Worm (Caenorhabditis elegans) whole organism, L3 larva: ENCODE data around the gene C10B5.3.
A peak's percentile ranks its signal among the peaks of the same experiment; 100 is the strongest.

Experiments
- R02D3.7 ChIP-seq: fragments of 150-350 bp; optimal IDR thresholded peaks from 2 replicates; lab custom pipeline; 2014; ENCODE audit warnings: missing biosample characterization, missing genetic modification characterization
- ZK546.5 ChIP-seq: sonication (generic microtip); optimal IDR thresholded peaks from 2 replicates; lab custom pipeline; 2017; ENCODE audit warnings: missing biosample characterization, missing genetic modification characterization
- aly-2 ChIP-seq: fragments of 150-350 bp; optimal IDR thresholded peaks from 2 replicates; lab custom pipeline; 2014; ENCODE audit warnings: missing biosample characterization, missing genetic modification characterization
- ama-1 ChIP-seq: fragments of 150-350 bp; optimal IDR thresholded peaks from 2 replicates; lab custom pipeline; 2018
- ceh-16 ChIP-seq: sonication (generic microtip); optimal IDR thresholded peaks from 2 replicates; lab custom pipeline; 2017; ENCODE audit warnings: missing biosample characterization, missing genetic modification characterization
- ceh-28 ChIP-seq: fragments of 150-350 bp; optimal IDR thresholded peaks from 2 replicates; lab custom pipeline; 2014; ENCODE audit warnings: missing biosample characterization, missing genetic modification reagents, missing genetic modification characterization
- ceh-9 ChIP-seq: sonication (generic microtip); optimal IDR thresholded peaks from 2 replicates; lab custom pipeline; 2018; ENCODE audit warnings: missing biosample characterization, missing genetic modification characterization
- egl-27 ChIP-seq: sonication (generic microtip); optimal IDR thresholded peaks from 4 replicates; lab custom pipeline; 2017; ENCODE audit warnings: missing biosample characterization, missing genetic modification reagents, missing genetic modification characterization
- egl-5 ChIP-seq: fragments of 150-350 bp; optimal IDR thresholded peaks from 2 replicates; lab custom pipeline; 2017; ENCODE audit warnings: missing biosample characterization, missing genetic modification reagents, missing genetic modification characterization, inconsistent platforms
- elt-1 ChIP-seq: fragments of 150-350 bp; optimal IDR thresholded peaks from 2 replicates; lab custom pipeline; 2014; ENCODE audit warnings: missing biosample characterization, missing genetic modification characterization
- elt-2 ChIP-seq: sonication (generic microtip); optimal IDR thresholded peaks from 2 replicates; lab custom pipeline; 2016; ENCODE audit warnings: missing genetic modification reagents, mild to moderate bottlenecking, missing genetic modification characterization, missing compliant biosample characterization
- elt-3 ChIP-seq, 3 experiments: fragments of 150-350 bp in 1 of 3; sonication (generic microtip) in 2 of 3; optimal IDR thresholded peaks; 2 replicates in 2 of 3; 4 replicates in 1 of 3; lab custom pipeline; 2014 to 2017; ENCODE audit warnings: missing biosample characterization in 3 of 3, missing genetic modification characterization in 3 of 3
- eor-1 ChIP-seq, 2 experiments: fragments of 150-350 bp; optimal IDR thresholded peaks; 2 replicates each; lab custom pipeline; 2014 to 2018; ENCODE audit warnings: missing biosample characterization in 2 of 2, missing genetic modification characterization in 2 of 2
- fkh-10 ChIP-seq: sonication (generic microtip); optimal IDR thresholded peaks from 2 replicates; lab custom pipeline; 2017; ENCODE audit warnings: missing biosample characterization, missing genetic modification reagents, missing genetic modification characterization
- fkh-2 ChIP-seq: fragments of 150-350 bp; optimal IDR thresholded peaks from 2 replicates; lab custom pipeline; 2014; ENCODE audit warnings: missing biosample characterization, missing genetic modification reagents, missing genetic modification characterization
- fos-1 ChIP-seq: fragments of 150-350 bp; optimal IDR thresholded peaks from 2 replicates; lab custom pipeline; 2014; ENCODE audit warnings: missing biosample characterization, missing genetic modification characterization
- hmg-11 ChIP-seq: sonication (generic microtip); optimal IDR thresholded peaks from 2 replicates; lab custom pipeline; 2016; ENCODE audit warnings: missing genetic modification characterization, missing compliant biosample characterization
- lin-15B ChIP-seq: fragments of 150-350 bp; optimal IDR thresholded peaks from 2 replicates; lab custom pipeline; 2014; ENCODE audit warnings: missing biosample characterization, missing genetic modification characterization
- lin-39 ChIP-seq: fragments of 150-350 bp; optimal IDR thresholded peaks from 2 replicates; lab custom pipeline; 2018; ENCODE audit warnings: missing biosample characterization, missing genetic modification reagents, missing genetic modification characterization
- lsy-12 ChIP-seq: sonication (generic microtip); optimal IDR thresholded peaks from 2 replicates; lab custom pipeline; 2016; ENCODE audit warnings: mild to moderate bottlenecking, missing genetic modification characterization, missing compliant biosample characterization
- mml-1 ChIP-seq: fragments of 150-350 bp; sonication (generic microtip); optimal IDR thresholded peaks from 3 replicates; lab custom pipeline; 2014; ENCODE audit warnings: missing biosample characterization, missing genetic modification characterization
- nfya-1 ChIP-seq: sonication (generic microtip); optimal IDR thresholded peaks from 2 replicates; lab custom pipeline; 2017; ENCODE audit warnings: missing genetic modification characterization, mild to moderate bottlenecking, missing compliant biosample characterization, antibody characterized with exemption, moderate library complexity; ENCODE audit not compliant: insufficient read depth
- nhr-11 ChIP-seq: fragments of 150-350 bp; optimal IDR thresholded peaks from 2 replicates; lab custom pipeline; 2014; ENCODE audit warnings: missing biosample characterization, missing genetic modification characterization
- nhr-12 ChIP-seq: fragments of 150-350 bp; optimal IDR thresholded peaks from 2 replicates; lab custom pipeline; 2014; ENCODE audit warnings: missing biosample characterization, missing genetic modification characterization
- nhr-23 ChIP-seq: fragments of 150-350 bp; optimal IDR thresholded peaks from 2 replicates; lab custom pipeline; 2014; ENCODE audit warnings: missing biosample characterization, missing genetic modification reagents, missing genetic modification characterization
- nhr-237 ChIP-seq: fragments of 150-350 bp; optimal IDR thresholded peaks from 2 replicates; lab custom pipeline; 2014; ENCODE audit warnings: missing biosample characterization, missing genetic modification characterization
- nhr-25 ChIP-seq: sonication (generic microtip); optimal IDR thresholded peaks from 2 replicates; lab custom pipeline; 2017; ENCODE audit warnings: missing biosample characterization, missing genetic modification characterization
- nhr-28 ChIP-seq: fragments of 150-350 bp; optimal IDR thresholded peaks from 2 replicates; lab custom pipeline; 2014; ENCODE audit warnings: missing biosample characterization, missing genetic modification characterization
- nhr-43 ChIP-seq: sonication (generic microtip); optimal IDR thresholded peaks from 2 replicates; lab custom pipeline; 2016; ENCODE audit warnings: mild to moderate bottlenecking, missing genetic modification characterization, missing compliant biosample characterization; ENCODE audit not compliant: poor library complexity, severe bottlenecking
- nhr-67 ChIP-seq: fragments of 150-350 bp; optimal IDR thresholded peaks from 2 replicates; lab custom pipeline; 2014; ENCODE audit warnings: missing biosample characterization, missing genetic modification characterization
- nhr-76 ChIP-seq: fragments of 150-350 bp; sonication (generic microtip); optimal IDR thresholded peaks from 5 replicates; lab custom pipeline; 2014; ENCODE audit warnings: missing biosample characterization, missing genetic modification characterization
- nhr-77 ChIP-seq: fragments of 150-350 bp; optimal IDR thresholded peaks from 2 replicates; lab custom pipeline; 2014; ENCODE audit warnings: missing biosample characterization, missing genetic modification characterization
- pha-4 ChIP-seq: fragments of 150-350 bp; optimal IDR thresholded peaks from 2 replicates; lab custom pipeline; 2014; ENCODE audit warnings: missing biosample characterization, missing genetic modification reagents, missing genetic modification characterization
- pqm-1 ChIP-seq: fragments of 150-350 bp; optimal IDR thresholded peaks from 2 replicates; lab custom pipeline; 2017; ENCODE audit warnings: missing biosample characterization, missing genetic modification characterization, inconsistent platforms
- sea-2 ChIP-seq: fragments of 150-350 bp; sonication (generic microtip); optimal IDR thresholded peaks from 4 replicates; lab custom pipeline; 2014; ENCODE audit warnings: missing biosample characterization, missing genetic modification reagents, missing genetic modification characterization
- skn-1 ChIP-seq: fragments of 150-350 bp; optimal IDR thresholded peaks from 2 replicates; lab custom pipeline; 2014; ENCODE audit warnings: missing biosample characterization, missing genetic modification characterization
- snpc-4 ChIP-seq: fragments of 150-350 bp; optimal IDR thresholded peaks from 2 replicates; lab custom pipeline; 2014; ENCODE audit warnings: missing biosample characterization, missing genetic modification characterization
- tbx-2 ChIP-seq: sonication (generic microtip); optimal IDR thresholded peaks from 2 replicates; lab custom pipeline; 2016; ENCODE audit warnings: mild to moderate bottlenecking, missing genetic modification characterization, missing compliant biosample characterization
- unc-39 ChIP-seq: sonication (generic microtip); optimal IDR thresholded peaks from 4 replicates; lab custom pipeline; 2017; ENCODE audit warnings: missing biosample characterization, missing genetic modification characterization
- unc-62 ChIP-seq: fragments of 150-350 bp; sonication (generic microtip); optimal IDR thresholded peaks from 4 replicates; lab custom pipeline; 2014; ENCODE audit warnings: missing biosample characterization, missing genetic modification reagents, missing genetic modification characterization
- zag-1 ChIP-seq: fragments of 150-350 bp; optimal IDR thresholded peaks from 2 replicates; lab custom pipeline; 2014; ENCODE audit warnings: missing biosample characterization, missing genetic modification characterization
- ztf-11 ChIP-seq: fragments of 150-350 bp; optimal IDR thresholded peaks from 2 replicates; lab custom pipeline; 2014; ENCODE audit warnings: missing biosample characterization, missing genetic modification characterization
- ztf-4 ChIP-seq: fragments of 150-350 bp; optimal IDR thresholded peaks from 2 replicates; lab custom pipeline; 2014; ENCODE audit warnings: missing biosample characterization, missing genetic modification characterization

Gene C10B5.3

ce11 chrV:8588079-8588478, at the start of gene C10B5.3:
Gene C10B5.3 (minus strand): TSS chrV:8588179.
- TF ChIP-seq lsy-12 (tag; lab: Kevin White, UChicago) (no peak), ZK546.5 (tag; lab: Kevin White, UChicago) (no peak), egl-5 (tag; lab: Kevin White, UChicago) (no peak), nhr-28 (tag; lab: Kevin White, UChicago) (no peak), nfya-1 (no peak), ztf-11 (tag; lab: Kevin White, UChicago) (no peak), nhr-67 (tag; lab: Kevin White, UChicago) (no peak), tbx-2 (no peak), fos-1 (tag; lab: Kevin White, UChicago) (no peak), zag-1 (tag; lab: Kevin White, UChicago) (no peak)

ce11 chrV:8636907-8637306, 48.9 kb upstream of the C10B5.3 start, which contains the start of gene grl-12:
Gene grl-12 (minus strand): TSS chrV:8637007.
- TF ChIP-seq skn-1 (tag; lab: Kevin White, UChicago) (no peak), tbx-2 (no peak), sea-2 (GFP tag; lab: Kevin White, UChicago) (no peak), R02D3.7 (no peak), ZK546.5 (tag; lab: Kevin White, UChicago) (no peak), elt-2 (tag; lab: Kevin White, UChicago) (no peak), hmg-11 (tag; lab: Kevin White, UChicago) (no peak), eor-1 (tag; optimal IDR thresholded peaks at IDR 0.05; lab: Kevin White, UChicago) (no peak), nhr-12 (no peak)

ce11 chrV:8635575-8635974, 47.6 kb upstream of the C10B5.3 start, which contains the start of gene oac-29:
Gene oac-29 (minus strand): TSS chrV:8635675.
- no peak for TF ChIP-seq ceh-9
- TF ChIP-seq, all 47 proteins: peak for 0

ce11 chrV:8632788-8633187, 44.8 kb upstream of the C10B5.3 start:
- TF ChIP-seq zag-1 (tag; lab: Kevin White, UChicago) (no peak), fkh-2 (no peak), ztf-11 (tag; lab: Kevin White, UChicago) (no peak), egl-27 (tag; lab: Kevin White, UChicago) (no peak), ceh-16 (tag; lab: Kevin White, UChicago) (no peak), unc-62 (GFP tag; lab: Kevin White, UChicago) (no peak)

ce11 chrV:8631277-8631765, 43.3 kb upstream of the C10B5.3 start, which contains the start of gene atg-18:
Gene atg-18 (minus strand): TSS chrV:8631327.
- TF ChIP-seq fkh-10 (GFP tag; lab: Kevin White, UChicago) (no peak), fos-1 (tag; lab: Kevin White, UChicago) (no peak), eor-1 (tag; optimal IDR thresholded peaks at IDR 0.05; lab: Kevin White, UChicago) (no peak), sea-2 (GFP tag; lab: Kevin White, UChicago) (no peak), nhr-237 (tag; lab: Kevin White, UChicago) (no peak), lin-39 (tag; lab: Kevin White, UChicago) (peak; percentile 37), ama-1 (lab: Kevin White, UChicago) (no peak), skn-1 (tag; lab: Kevin White, UChicago) (no peak), ztf-11 (tag; lab: Kevin White, UChicago) (no peak), nhr-11 (tag; lab: Kevin White, UChicago) (no peak), mml-1 (no peak), elt-3 (tag; optimal IDR thresholded peaks at IDR 0.05; lab: Kevin White, UChicago) (no peak), unc-39 (tag; lab: Kevin White, UChicago) (no peak), R02D3.7 (no peak), unc-62 (GFP tag; lab: Kevin White, UChicago) (no peak), nhr-76 (tag; lab: Kevin White, UChicago) (no peak), hmg-11 (tag; lab: Kevin White, UChicago) (peak; percentile 72), pqm-1 (tag; lab: Kevin White, UChicago) (peak; percentile 40), nhr-43 (tag; lab: Kevin White, UChicago) (peak; percentile 64), nhr-77 (tag; lab: Kevin White, UChicago) (no peak), ZK546.5 (tag; lab: Kevin White, UChicago) (no peak), elt-1 (tag; lab: Kevin White, UChicago) (peak; percentile 11), elt-2 (tag; lab: Kevin White, UChicago) (peak; percentile 63), ztf-4 (tag; lab: Kevin White, UChicago) (no peak), nfya-1 (peak; percentile 75), aly-2 (tag; lab: Kevin White, UChicago) (no peak), ceh-9 (no peak), nhr-25 (peak; percentile 70), egl-27 (tag; lab: Kevin White, UChicago) (no peak), lin-15B (peak; percentile 18), egl-5 (tag; lab: Kevin White, UChicago) (peak; percentile 74), lsy-12 (tag; lab: Kevin White, UChicago) (no peak), zag-1 (tag; lab: Kevin White, UChicago) (no peak), snpc-4 (tag; lab: Kevin White, UChicago) (peak; percentile 72), pha-4 (tag; lab: Kevin White, UChicago) (peak; percentile 91), nhr-23 (tag; lab: Kevin White, UChicago) (peak; percentile 75), ceh-28 (tag; lab: Kevin White, UChicago) (peak; percentile 29)
